Fruit fly (Drosophila melanogaster) S2 (cell line): Measurements from ENCODE around the gene Or67c.

Experiments used
- CG8478 ChIP-seq: fragments of >200 bp; optimal IDR thresholded peaks from 2 replicates; lab custom pipeline; 2018
- CTCF ChIP-seq, 2 experiments: fragments of >200 bp; optimal IDR thresholded peaks; 2 replicates each; lab custom pipeline; 2018

dm6 chr3L:10204669-10205068 lies 39.8 kb downstream of the Or67c start:
- TF ChIP-seq CG8478 (no peak), CTCF (optimal IDR thresholded peaks at IDR 0.05; lab: Kevin White, UChicago) (no peak)
